Worm (Caenorhabditis elegans): Measurements from ENCODE around the gene nspb-6.

The nspb-6 gene

ce11 chrIV:5850765-5851377 lies 44.4 kb upstream of the nspb-6 start:
- TF ChIP-seq tbx-2 (tag; optimal IDR thresholded peaks at IDR 0.05) (no peak), aly-2 (tag; optimal IDR thresholded peaks at IDR 0.05) (no peak), tlp-1 (tag; optimal IDR thresholded peaks at IDR 0.05) (no peak), ceh-63 (GFP tag; optimal IDR thresholded peaks at IDR 0.05) (no peak), pag-3 (tag; optimal IDR thresholded peaks at IDR 0.05; ENCODE audit: borderline replicate concordance, insufficient read depth) (no peak), C16A3.4 (tag; optimal IDR thresholded peaks at IDR 0.05) (no peak), rnt-1 (tag; optimal IDR thresholded peaks at IDR 0.05) (no peak), nhr-77 (tag; optimal IDR thresholded peaks at IDR 0.05) (no peak), unc-86 (tag; optimal IDR thresholded peaks at IDR 0.05) (no peak), F16B12.6 (tag; optimal IDR thresholded peaks at IDR 0.05) (no peak), lin-15B (tag; optimal IDR thresholded peaks at IDR 0.05) (no peak)

ce11 chrIV:5855608-5856007 lies 39.7 kb upstream of the nspb-6 start:
- TF ChIP-seq efl-1 (optimal IDR thresholded peaks at IDR 0.05) (no peak), efl-1 (GFP tag; optimal IDR thresholded peaks at IDR 0.05 in 1 of 2) (peak in 1 of 2 experiments; percentile 59), sox-4 (tag; optimal IDR thresholded peaks at IDR 0.05) (no peak)

ce11 chrIV:5856975-5857374 lies 38.3 kb upstream of the nspb-6 start:
- TF ChIP-seq F16B12.6 (tag; optimal IDR thresholded peaks at IDR 0.05) (no peak), ama-1 (optimal IDR thresholded peaks at IDR 0.05) (no peak), isw-1 (GFP tag; IDR thresholded peaks at IDR 0.05) (no peak), egl-13 (tag; optimal IDR thresholded peaks at IDR 0.05) (no peak), ztf-11 (tag; optimal IDR thresholded peaks at IDR 0.05) (no peak), fkh-8 (tag; optimal IDR thresholded peaks at IDR 0.05) (no peak), unc-30 (tag; optimal IDR thresholded peaks at IDR 0.05) (no peak), sox-4 (tag; optimal IDR thresholded peaks at IDR 0.05) (no peak), nhr-84 (tag; optimal IDR thresholded peaks at IDR 0.05) (no peak)

ce11 chrIV:5858212-5858611 lies 37.1 kb upstream of the nspb-6 start:
- TF ChIP-seq mab-9 (GFP tag; IDR thresholded peaks at IDR 0.05), result no peak
- peak; percentile 72 for TF ChIP-seq blmp-1 (tag; optimal IDR thresholded peaks at IDR 0.05)

ce11 chrIV:5859876-5860275 lies 35.4 kb upstream of the nspb-6 start, which contains the start of gene C06E7.4:
C06E7.4 (minus strand) TSS chrIV:5859976.
- TF ChIP-seq mdl-1 (tag; optimal IDR thresholded peaks at IDR 0.05), result no peak
- no peak for TF ChIP-seq nhr-19 (GFP tag; conservative IDR thresholded peaks at IDR 0.05)
- no peak for TF ChIP-seq mef-2 (tag; optimal IDR thresholded peaks at IDR 0.05)
- no peak for TF ChIP-seq ceh-8 (GFP tag; optimal IDR thresholded peaks at IDR 0.05)
- no peak for TF ChIP-seq unc-130 (tag; optimal IDR thresholded peaks at IDR 0.05)
- TF ChIP-seq grh-1 (GFP tag; IDR thresholded peaks at IDR 0.05), result no peak
- TF ChIP-seq fos-1 (tag; optimal IDR thresholded peaks at IDR 0.05), result no peak
- no peak for TF ChIP-seq rnt-1 (tag; optimal IDR thresholded peaks at IDR 0.05)
- TF ChIP-seq irx-1 (tag; optimal IDR thresholded peaks at IDR 0.05), result no peak
- TF ChIP-seq zag-1 (tag; optimal IDR thresholded peaks at IDR 0.05), result no peak
- no peak for TF ChIP-seq swsn-7 (tag; optimal IDR thresholded peaks at IDR 0.05)
- no peak for TF ChIP-seq pag-3 (tag; optimal IDR thresholded peaks at IDR 0.05; ENCODE audit: borderline replicate concordance, insufficient read depth)
- TF ChIP-seq vab-15 (tag; optimal IDR thresholded peaks at IDR 0.05), result no peak
- no peak for TF ChIP-seq nhr-20 (tag; optimal IDR thresholded peaks at IDR 0.05)

ce11 chrIV:5860762-5861161 lies 34.5 kb upstream of the nspb-6 start:
- TF ChIP-seq snpc-4 (tag; optimal IDR thresholded peaks at IDR 0.05), result no peak
- TF ChIP-seq blmp-1 (tag; optimal IDR thresholded peaks at IDR 0.05), result peak; percentile 16
